Worm (Caenorhabditis elegans): ENCODE measurements around the gene sri-73.

DNA sequence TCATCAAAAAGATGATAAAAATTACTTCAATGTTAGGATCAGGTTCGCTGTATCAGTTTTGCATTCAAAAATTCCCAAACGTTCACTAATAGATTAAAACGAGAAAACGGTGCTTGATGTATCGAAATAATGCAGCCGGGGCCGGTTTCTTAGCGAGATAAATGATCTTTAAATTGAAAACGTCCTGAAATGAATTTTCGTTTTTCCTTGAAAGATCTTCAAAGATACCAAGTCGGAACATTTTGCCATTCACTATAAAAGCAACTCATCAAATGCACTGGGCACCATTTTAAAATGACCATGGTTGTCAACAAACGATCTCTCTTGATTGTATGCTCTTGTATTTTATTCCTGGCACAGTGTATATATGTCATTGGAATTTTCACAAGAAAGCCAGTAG, 10.2 kb upstream of the sri-73 start, which contains the start of gene K06H6.5:
- TF ChIP-seq lin-13 (GFP tag; optimal IDR thresholded peaks at IDR 0.05) (no peak), nhr-129 (tag; optimal IDR thresholded peaks at IDR 0.05) (no peak), nhr-11 (tag; optimal IDR thresholded peaks at IDR 0.05) (no peak), elt-3 (tag; optimal IDR thresholded peaks at IDR 0.05) (no peak), lsy-2 (tag; optimal IDR thresholded peaks at IDR 0.05) (no peak), zag-1 (tag; optimal IDR thresholded peaks at IDR 0.05) (no peak), unc-55 (GFP tag; optimal IDR thresholded peaks at IDR 0.05) (no peak), unc-62 (GFP tag; optimal IDR thresholded peaks at IDR 0.05) (no peak), nhr-12 (tag; optimal IDR thresholded peaks at IDR 0.05) (no peak), C34F6.9 (tag; optimal IDR thresholded peaks at IDR 0.05) (no peak), unc-39 (tag; optimal IDR thresholded peaks at IDR 0.05) (no peak), ztf-11 (tag; optimal IDR thresholded peaks at IDR 0.05) (no peak), egl-27 (tag; optimal IDR thresholded peaks at IDR 0.05) (no peak)

Data from whole organism, L2 larva.